Fruit fly (Drosophila melanogaster) whole organism, prepupa: ENCODE data around the gene CG43861.

Source experiments
- Blimp-1 ChIP-seq: fragments of 200-800 bp; sonication (Bioruptor generic); optimal IDR thresholded peaks from 3 replicates; lab custom pipeline; 2017; ENCODE audit warnings: missing biosample characterization, missing genetic modification characterization, mild to moderate bottlenecking, moderate library complexity, missing genetic modification reagents
- CG10631 ChIP-seq: fragments of 200-800 bp; sonication (Bioruptor generic); optimal IDR thresholded peaks from 2 replicates; lab custom pipeline; 2016; ENCODE audit warnings: missing biosample characterization, missing genetic modification characterization
- CG10669 ChIP-seq: fragments of 200-800 bp; sonication (Bioruptor generic); optimal IDR thresholded peaks from 3 replicates; lab custom pipeline; 2018; ENCODE audit warnings: missing biosample characterization, mild to moderate bottlenecking, missing genetic modification characterization, moderate library complexity
- CG11294 ChIP-seq: fragments of 200-800 bp; sonication (Bioruptor generic); IDR thresholded peaks from 2 replicates; pipeline ENCODE4 v1.3.6; 2022; ENCODE audit warnings: missing biosample characterization, missing genetic modification characterization
- CG11762 ChIP-seq: fragments of 200-800 bp; sonication (Bioruptor generic); optimal IDR thresholded peaks from 3 replicates; lab custom pipeline; 2016; ENCODE audit warnings: missing biosample characterization, missing genetic modification characterization; ENCODE audit not compliant: insufficient read depth
- CG11902 ChIP-seq: fragments of 200-800 bp; sonication (Bioruptor generic); optimal IDR thresholded peaks from 3 replicates; lab custom pipeline; 2016; ENCODE audit warnings: missing biosample characterization, missing genetic modification characterization
- CG15336 ChIP-seq: fragments of 200-800 bp; sonication (Bioruptor generic); IDR thresholded peaks from 2 replicates; pipeline ENCODE4 v1.3.6; 2022; ENCODE audit warnings: missing biosample characterization, missing genetic modification characterization
- CG1621 ChIP-seq: fragments of 200-800 bp; sonication (Bioruptor generic); optimal IDR thresholded peaks from 3 replicates; lab custom pipeline; 2018; ENCODE audit warnings: missing biosample characterization, mild to moderate bottlenecking, missing genetic modification characterization
- CG16779 ChIP-seq: fragments of 200-800 bp; sonication (Bioruptor generic); optimal IDR thresholded peaks from 3 replicates; lab custom pipeline; 2017; ENCODE audit warnings: missing biosample characterization, mild to moderate bottlenecking, missing genetic modification characterization
- CG3032 ChIP-seq: fragments of 200-800 bp; optimal IDR thresholded peaks from 2 replicates; lab custom pipeline; 2019; ENCODE audit warnings: missing biosample characterization, mild to moderate bottlenecking, missing genetic modification characterization, moderate library complexity
- CG31627 ChIP-seq: fragments of 200-800 bp; sonication (Bioruptor generic); optimal IDR thresholded peaks from 3 replicates; lab custom pipeline; 2016; ENCODE audit warnings: missing biosample characterization, missing genetic modification characterization
- CG3919 ChIP-seq: fragments of 200-800 bp; sonication (Bioruptor generic); optimal IDR thresholded peaks from 3 replicates; lab custom pipeline; 2016; ENCODE audit warnings: missing biosample characterization, missing genetic modification characterization
- CG4318 ChIP-seq: fragments of 200-800 bp; sonication (Bioruptor generic); optimal IDR thresholded peaks from 3 replicates; lab custom pipeline; 2017; ENCODE audit warnings: missing biosample characterization, mild to moderate bottlenecking, missing genetic modification characterization
- CG6276 ChIP-seq: fragments of 200-800 bp; sonication (Bioruptor generic); optimal IDR thresholded peaks from 2 replicates; lab custom pipeline; 2017; ENCODE audit warnings: missing biosample characterization, mild to moderate bottlenecking, missing genetic modification characterization
- CG6792 ChIP-seq: fragments of 200-800 bp; sonication (Bioruptor generic); optimal IDR thresholded peaks from 3 replicates; lab custom pipeline; 2016; ENCODE audit warnings: missing biosample characterization, missing genetic modification characterization
- CG6808 ChIP-seq: fragments of 200-800 bp; sonication (Bioruptor generic); optimal IDR thresholded peaks from 3 replicates; lab custom pipeline; 2017; ENCODE audit warnings: missing biosample characterization, missing genetic modification characterization, mild to moderate bottlenecking, moderate library complexity, missing genetic modification reagents
- CG7368 ChIP-seq: fragments of 200-800 bp; sonication (Bioruptor generic); optimal IDR thresholded peaks from 3 replicates; lab custom pipeline; 2016; ENCODE audit warnings: missing biosample characterization, missing genetic modification characterization
- CG8119 ChIP-seq: fragments of 200-800 bp; sonication (Bioruptor generic); IDR thresholded peaks from 3 replicates; pipeline ENCODE4 v1.3.6; 2022; ENCODE audit warnings: missing biosample characterization, missing genetic modification characterization
- CG8319 ChIP-seq: fragments of 200-800 bp; sonication (Bioruptor generic); optimal IDR thresholded peaks from 3 replicates; lab custom pipeline; 2016; ENCODE audit warnings: missing biosample characterization, missing genetic modification characterization
- CG9139 ChIP-seq: fragments of 200-800 bp; sonication (Bioruptor generic); optimal IDR thresholded peaks from 3 replicates; lab custom pipeline; 2017; ENCODE audit warnings: missing biosample characterization, mild to moderate bottlenecking, missing genetic modification characterization
- Eip78C ChIP-seq: fragments of 200-800 bp; sonication (Bioruptor generic); peaks from one replicate; lab custom pipeline; 2016; ENCODE audit warnings: missing biosample characterization, missing genetic modification characterization
- Eip93F ChIP-seq: fragments of 200-800 bp; sonication (Bioruptor generic); optimal IDR thresholded peaks from 2 replicates; lab custom pipeline; 2016; ENCODE audit warnings: missing biosample characterization, mild to moderate bottlenecking, missing genetic modification characterization
- Ets21C ChIP-seq: fragments of 200-800 bp; sonication (Bioruptor generic); optimal IDR thresholded peaks from 3 replicates; lab custom pipeline; 2016; ENCODE audit warnings: missing biosample characterization, missing genetic modification characterization
- Ets96B ChIP-seq: fragments of 200-800 bp; optimal IDR thresholded peaks from 2 replicates; lab custom pipeline; 2019; ENCODE audit warnings: missing biosample characterization, mild to moderate bottlenecking, missing genetic modification characterization, moderate library complexity
- Gug ChIP-seq: fragments of 200-800 bp; sonication (Bioruptor generic); IDR thresholded peaks from 2 replicates; pipeline ENCODE4 v1.3.6; 2022; ENCODE audit warnings: missing biosample characterization, missing genetic modification characterization
- Hr38 ChIP-seq: sonication (Bioruptor generic); optimal IDR thresholded peaks from 2 replicates; lab custom pipeline; 2016; ENCODE audit warnings: missing biosample characterization, missing genetic modification characterization
- Hr39 ChIP-seq: fragments of 200-800 bp; sonication (Bioruptor generic); optimal IDR thresholded peaks from 2 replicates; lab custom pipeline; 2016; ENCODE audit warnings: missing biosample characterization, missing genetic modification characterization
- OdsH ChIP-seq: fragments of 200-800 bp; sonication (Bioruptor generic); optimal IDR thresholded peaks from 3 replicates; lab custom pipeline; 2016; ENCODE audit warnings: missing biosample characterization, missing genetic modification characterization
- Smox ChIP-seq: fragments of 200-800 bp; sonication (Bioruptor generic); optimal IDR thresholded peaks from 3 replicates; lab custom pipeline; 2016; ENCODE audit warnings: missing biosample characterization, missing genetic modification characterization
- Sox102F ChIP-seq: fragments of 200-800 bp; sonication (Bioruptor generic); optimal IDR thresholded peaks from 2 replicates; lab custom pipeline; 2016; ENCODE audit warnings: missing biosample characterization, mild to moderate bottlenecking, missing genetic modification characterization
- Sox14 ChIP-seq: fragments of 200-800 bp; sonication (Bioruptor generic); optimal IDR thresholded peaks from 3 replicates; lab custom pipeline; 2016; ENCODE audit warnings: missing biosample characterization, missing genetic modification characterization
- Sox15 ChIP-seq: fragments of 200-800 bp; sonication (Bioruptor generic); optimal IDR thresholded peaks from 3 replicates; lab custom pipeline; 2016; ENCODE audit warnings: missing biosample characterization, missing genetic modification characterization
- achi ChIP-seq: fragments of 200-800 bp; sonication (Bioruptor generic); optimal IDR thresholded peaks from 3 replicates; lab custom pipeline; 2016; ENCODE audit warnings: missing biosample characterization, missing genetic modification characterization
- acj6 ChIP-seq: fragments of 200-800 bp; sonication (Bioruptor generic); optimal IDR thresholded peaks from 3 replicates; lab custom pipeline; 2016; ENCODE audit warnings: missing biosample characterization, missing genetic modification characterization
- cyc ChIP-seq: fragments of 200-800 bp; sonication (Bioruptor generic); optimal IDR thresholded peaks from 3 replicates; lab custom pipeline; 2016; ENCODE audit warnings: missing biosample characterization, missing genetic modification characterization
- dac ChIP-seq: fragments of 200-800 bp; sonication (Bioruptor generic); optimal IDR thresholded peaks from 2 replicates; lab custom pipeline; 2017; ENCODE audit warnings: missing biosample characterization, mild to moderate bottlenecking, missing genetic modification characterization
- dsx ChIP-seq: fragments of 200-800 bp; optimal IDR thresholded peaks from 3 replicates; lab custom pipeline; 2019; ENCODE audit warnings: missing biosample characterization, mild to moderate bottlenecking, missing genetic modification characterization, moderate library complexity; ENCODE audit not compliant: poor library complexity, severe bottlenecking
- esn ChIP-seq: fragments of 200-800 bp; sonication (Bioruptor generic); optimal IDR thresholded peaks from 2 replicates; lab custom pipeline; 2016; ENCODE audit warnings: missing biosample characterization, mild to moderate bottlenecking, missing genetic modification characterization, moderate library complexity
- fd59A ChIP-seq: fragments of 200-800 bp; sonication (Bioruptor generic); optimal IDR thresholded peaks from 2 replicates; lab custom pipeline; 2017; ENCODE audit warnings: missing biosample characterization, mild to moderate bottlenecking, missing genetic modification characterization, missing genetic modification reagents
- fd85E ChIP-seq: fragments of 200-800 bp; sonication (Bioruptor generic); optimal IDR thresholded peaks from 3 replicates; lab custom pipeline; 2016; ENCODE audit warnings: missing biosample characterization, missing genetic modification characterization
- fkh ChIP-seq: fragments of 200-800 bp; sonication (Bioruptor generic); optimal IDR thresholded peaks from 3 replicates; lab custom pipeline; 2017; ENCODE audit warnings: missing biosample characterization, mild to moderate bottlenecking, missing genetic modification characterization, moderate library complexity
- lz ChIP-seq: fragments of 200-800 bp; sonication (Bioruptor generic); optimal IDR thresholded peaks from 3 replicates; lab custom pipeline; 2016; ENCODE audit warnings: missing biosample characterization, missing genetic modification characterization
- net ChIP-seq: fragments of 200-800 bp; sonication (Bioruptor generic); optimal IDR thresholded peaks from 3 replicates; lab custom pipeline; 2016; ENCODE audit warnings: missing biosample characterization, missing genetic modification characterization
- pdm3 ChIP-seq: fragments of 200-800 bp; sonication (Bioruptor generic); optimal IDR thresholded peaks from 3 replicates; lab custom pipeline; 2016; ENCODE audit warnings: missing biosample characterization, missing genetic modification characterization
- salr ChIP-seq, 2 experiments: fragments of 200-800 bp; sonication (Bioruptor generic); optimal IDR thresholded peaks; 3 replicates each; lab custom pipeline; 2016 to 2018; ENCODE audit warnings: missing biosample characterization in 2 of 2, missing genetic modification characterization in 2 of 2, mild to moderate bottlenecking in 1 of 2
- spab ChIP-seq: fragments of 200-800 bp; sonication (Bioruptor generic); optimal IDR thresholded peaks from 2 replicates; lab custom pipeline; 2017; ENCODE audit warnings: missing biosample characterization, mild to moderate bottlenecking, missing genetic modification characterization, missing genetic modification reagents
- ss ChIP-seq, 2 experiments: fragments of 200-800 bp; sonication (Bioruptor generic); optimal IDR thresholded peaks; 2 replicates in 1 of 2; 3 replicates in 1 of 2; lab custom pipeline; 2017 to 2018; ENCODE audit warnings: mild to moderate bottlenecking in 2 of 2, missing biosample characterization in 2 of 2, missing genetic modification characterization in 2 of 2, moderate library complexity in 1 of 2
- svp ChIP-seq: fragments of 200-800 bp; sonication (Bioruptor generic); peaks from one replicate; lab custom pipeline; 2016; ENCODE audit warnings: missing biosample characterization, missing genetic modification characterization
- topi ChIP-seq: fragments of 200-800 bp; sonication (Bioruptor generic); optimal IDR thresholded peaks from 3 replicates; lab custom pipeline; 2016; ENCODE audit warnings: missing biosample characterization, missing genetic modification characterization

Gene CG43861

dm6 chr2L:19942510-19942909 is 74.6 kb downstream of the CG43861 start:
- TF ChIP-seq svp, result peak; percentile 47
- TF ChIP-seq CG3919 (GFP tag; lab: Kevin White, UChicago), result no peak

- peak; percentile 89 for TF ChIP-seq CG1621 (tag; lab: Kevin White, UChicago)
- peak; percentile 86 for TF ChIP-seq Ets96B (tag; lab: Kevin White, UChicago)
- TF ChIP-seq pdm3 (GFP tag; lab: Kevin White, UChicago), result peak; percentile 90
- peak; percentile 89 for TF ChIP-seq CG15336 (GFP tag; lab: Robert Waterston, UW)
- TF ChIP-seq achi (GFP tag; lab: Kevin White, UChicago), result peak; percentile 90
- peak; percentile 61 for TF ChIP-seq CG6276
- peak; percentile 85 for TF ChIP-seq Sox15 (GFP tag; lab: Kevin White, UChicago)
- peak; percentile 50 to 56 for TF ChIP-seq ss (GFP tag; optimal IDR thresholded peaks at IDR 0.05; lab: Kevin White, UChicago)
- TF ChIP-seq dsx, result peak; percentile 41
- peak; percentile 88 for TF ChIP-seq CG7368 (GFP tag; lab: Kevin White, UChicago)
- TF ChIP-seq svp, result peak; percentile 86
- peak; percentile 90 for TF ChIP-seq net
- peak; percentile 90 for TF ChIP-seq OdsH (GFP tag; lab: Kevin White, UChicago)
- peak; percentile 81 for TF ChIP-seq CG3032
- TF ChIP-seq fd59A (GFP tag; lab: Kevin White, UChicago), result peak; percentile 85
- peak; percentile 42 for TF ChIP-seq Blimp-1 (GFP tag; lab: Kevin White, UChicago)
- peak; percentile 75 for TF ChIP-seq Gug (GFP tag; lab: Robert Waterston, UW)
- TF ChIP-seq Hr38 (GFP tag; lab: Kevin White, UChicago), result no peak
- peak; percentile 93 for TF ChIP-seq CG6792 (GFP tag; lab: Kevin White, UChicago)
- TF ChIP-seq Smox (GFP tag; lab: Kevin White, UChicago), result peak; percentile 78
- peak; percentile 3 for TF ChIP-seq fkh
- peak; percentile 32 for TF ChIP-seq cyc (GFP tag; lab: Kevin White, UChicago)
- peak; percentile 90 for TF ChIP-seq esn (GFP tag; lab: Kevin White, UChicago)
- TF ChIP-seq Eip93F (GFP tag; lab: Kevin White, UChicago), result no peak
- peak; percentile 77 to 80 for TF ChIP-seq salr (GFP tag; optimal IDR thresholded peaks at IDR 0.05; lab: Kevin White, UChicago)
- peak; percentile 81 for TF ChIP-seq CG11294 (GFP tag; lab: Robert Waterston, UW)
- TF ChIP-seq CG3919 (GFP tag; lab: Kevin White, UChicago), result peak; percentile 70
- peak; percentile 3 for TF ChIP-seq fd85E (GFP tag; lab: Kevin White, UChicago)
- TF ChIP-seq dac (GFP tag; lab: Kevin White, UChicago), result no peak
- peak; percentile 87 for TF ChIP-seq CG8319
- TF ChIP-seq Eip78C (GFP tag; lab: Kevin White, UChicago), result peak; percentile 88
- peak; percentile 84 for TF ChIP-seq lz (GFP tag; lab: Kevin White, UChicago)
- peak; percentile 91 for TF ChIP-seq acj6 (GFP tag; lab: Kevin White, UChicago)
- TF ChIP-seq CG6808 (GFP tag; lab: Kevin White, UChicago), result peak; percentile 85
- peak; percentile 85 for TF ChIP-seq Hr39 (GFP tag; lab: Kevin White, UChicago)
- TF ChIP-seq spab, result peak; percentile 87
- TF ChIP-seq CG11762, result peak; percentile 80
- TF ChIP-seq CG11902 (GFP tag; lab: Kevin White, UChicago), result peak; percentile 43
- TF ChIP-seq CG10631 (GFP tag; lab: Kevin White, UChicago), result peak; percentile 87
- peak; percentile 64 for TF ChIP-seq Ets21C (GFP tag; lab: Kevin White, UChicago)
- peak; percentile 62 for TF ChIP-seq CG4318 (GFP tag; lab: Kevin White, UChicago)
- TF ChIP-seq CG9139 (GFP tag; lab: Kevin White, UChicago), result no peak
- peak; percentile 53 for TF ChIP-seq topi
- TF ChIP-seq Sox14, result peak; percentile 83
- peak; percentile 89 for TF ChIP-seq CG10669 (GFP tag; lab: Kevin White, UChicago)
- TF ChIP-seq CG31627, result peak; percentile 86
- TF ChIP-seq Sox102F, result peak; percentile 86
- TF ChIP-seq CG16779 (tag; lab: Kevin White, UChicago), result peak; percentile 67
- peak; percentile 89 for TF ChIP-seq CG8119 (GFP tag; lab: Robert Waterston, UW)
Observed at dm6 chr2L:19941352-19941851, 75.7 kb downstream of the CG43861 start.
